Worm (Caenorhabditis elegans) whole organism, late embryonic: ENCODE results near the gene B0244.9.

Experiments used
- C08G9.2 ChIP-seq: sonication (generic microtip); optimal IDR thresholded peaks from 2 replicates; lab custom pipeline; 2016; ENCODE audit warnings: mild to moderate bottlenecking, missing genetic modification characterization, moderate library complexity, missing compliant biosample characterization
- Y22D7AL.16 ChIP-seq: sonication (generic microtip); optimal IDR thresholded peaks from 2 replicates; lab custom pipeline; 2016; ENCODE audit warnings: missing genetic modification characterization, missing compliant biosample characterization
- ceh-14 ChIP-seq: sonication (generic microtip); optimal IDR thresholded peaks from 2 replicates; lab custom pipeline; 2016; ENCODE audit warnings: missing genotype, missing genetic modification characterization, missing compliant biosample characterization
- ceh-22 ChIP-seq: sonication (generic microtip); optimal IDR thresholded peaks from 2 replicates; lab custom pipeline; 2017; ENCODE audit warnings: missing biosample characterization, missing genetic modification characterization
- ceh-24 ChIP-seq: sonication (generic microtip); optimal IDR thresholded peaks from 2 replicates; lab custom pipeline; 2016; ENCODE audit warnings: mild to moderate bottlenecking, missing genetic modification characterization, missing compliant biosample characterization
- ceh-30 ChIP-seq: fragments of 150-350 bp; optimal IDR thresholded peaks from 2 replicates; lab custom pipeline; 2014; ENCODE audit warnings: missing biosample characterization, missing genetic modification characterization
- ceh-31 ChIP-seq: sonication (generic microtip); optimal IDR thresholded peaks from 2 replicates; lab custom pipeline; 2016; ENCODE audit warnings: missing genetic modification characterization, missing compliant biosample characterization
- ceh-34 ChIP-seq: sonication (generic microtip); optimal IDR thresholded peaks from 2 replicates; lab custom pipeline; 2016; ENCODE audit warnings: mild to moderate bottlenecking, missing genetic modification characterization, missing compliant biosample characterization
- ceh-45 ChIP-seq: fragments of 200-800 bp; sonication (Bioruptor generic); IDR thresholded peaks from 2 replicates; pipeline ENCODE4 v1.3.6; 2022; ENCODE audit warnings: missing genetic modification reagents, missing genetic modification characterization, missing compliant biosample characterization
- ceh-48 ChIP-seq: sonication (generic microtip); optimal IDR thresholded peaks from 2 replicates; lab custom pipeline; 2016; ENCODE audit warnings: missing genetic modification characterization, inconsistent platforms, missing compliant biosample characterization
- ceh-6 ChIP-seq: fragments of 200-800 bp; sonication (Bioruptor generic); optimal IDR thresholded peaks from 2 replicates; lab custom pipeline; 2018; ENCODE audit warnings: mild to moderate bottlenecking, missing genetic modification characterization, missing compliant biosample characterization
- che-1 ChIP-seq: sonication (generic microtip); optimal IDR thresholded peaks from 2 replicates; lab custom pipeline; 2016; ENCODE audit warnings: mild to moderate bottlenecking, missing genetic modification characterization, missing compliant biosample characterization
- elt-2 ChIP-seq: sonication (generic microtip); optimal IDR thresholded peaks from 2 replicates; lab custom pipeline; 2016; ENCODE audit warnings: missing genetic modification reagents, missing genetic modification characterization, missing compliant biosample characterization
- ets-4 ChIP-seq: sonication (generic microtip); optimal IDR thresholded peaks from 2 replicates; lab custom pipeline; 2016; ENCODE audit warnings: missing genetic modification characterization, missing compliant biosample characterization
- eyg-1 ChIP-seq: sonication (generic microtip); optimal IDR thresholded peaks from 2 replicates; lab custom pipeline; 2016; ENCODE audit warnings: missing genotype, missing genetic modification characterization, missing compliant biosample characterization
- gmeb-2 ChIP-seq: sonication (generic microtip); optimal IDR thresholded peaks from 2 replicates; lab custom pipeline; 2016; ENCODE audit warnings: missing genetic modification characterization, inconsistent platforms, missing compliant biosample characterization
- hlh-8 ChIP-seq: sonication (generic microtip); optimal IDR thresholded peaks from 2 replicates; lab custom pipeline; 2016; ENCODE audit warnings: missing genotype, missing genetic modification characterization, missing compliant biosample characterization
- lim-6 ChIP-seq: sonication (generic microtip); optimal IDR thresholded peaks from 2 replicates; lab custom pipeline; 2016; ENCODE audit warnings: missing genetic modification characterization, missing compliant biosample characterization
- mec-3 ChIP-seq: sonication (generic microtip); optimal IDR thresholded peaks from 2 replicates; lab custom pipeline; 2016; ENCODE audit warnings: borderline replicate concordance, missing genetic modification characterization, missing compliant biosample characterization
- nfya-1 ChIP-seq: sonication (generic microtip); optimal IDR thresholded peaks from 2 replicates; lab custom pipeline; 2017; ENCODE audit warnings: missing genetic modification characterization, mild to moderate bottlenecking, missing compliant biosample characterization, antibody characterized with exemption, moderate library complexity
- nhr-232 ChIP-seq: sonication (generic microtip); optimal IDR thresholded peaks from 2 replicates; lab custom pipeline; 2016; ENCODE audit warnings: missing genetic modification characterization, missing compliant biosample characterization
- odd-2 ChIP-seq: sonication (generic microtip); optimal IDR thresholded peaks from 2 replicates; lab custom pipeline; 2017; ENCODE audit warnings: antibody characterized with exemption, mild to moderate bottlenecking, missing genetic modification characterization, missing compliant biosample characterization
- pat-9 ChIP-seq: fragments of 200-800 bp; sonication (Bioruptor generic); optimal IDR thresholded peaks from 2 replicates; lab custom pipeline; 2018; ENCODE audit warnings: mild to moderate bottlenecking, missing genetic modification characterization, moderate library complexity, missing compliant biosample characterization
- pax-1 ChIP-seq: fragments of 150-350 bp; optimal IDR thresholded peaks from 2 replicates; lab custom pipeline; 2014; ENCODE audit warnings: missing biosample characterization, missing genetic modification characterization
- pha-2 ChIP-seq: sonication (generic microtip); optimal IDR thresholded peaks from 2 replicates; lab custom pipeline; 2017; ENCODE audit warnings: mild to moderate bottlenecking, missing genetic modification characterization, missing compliant biosample characterization
- pha-4 ChIP-seq: fragments of 150-350 bp; optimal IDR thresholded peaks from 2 replicates; lab custom pipeline; 2018; ENCODE audit warnings: missing biosample characterization, missing genetic modification reagents, missing genetic modification characterization
- pqm-1 ChIP-seq: sonication (generic microtip); optimal IDR thresholded peaks from 2 replicates; lab custom pipeline; 2016; ENCODE audit warnings: missing genetic modification characterization, missing compliant biosample characterization
- ref-2 ChIP-seq: sonication (generic microtip); optimal IDR thresholded peaks from 2 replicates; lab custom pipeline; 2016; ENCODE audit warnings: missing genetic modification characterization, missing compliant biosample characterization
- rnt-1 ChIP-seq: sonication (generic microtip); optimal IDR thresholded peaks from 2 replicates; lab custom pipeline; 2016; ENCODE audit warnings: missing genetic modification characterization, missing compliant biosample characterization
- sdc-2 ChIP-seq: sonication (generic microtip); optimal IDR thresholded peaks from 2 replicates; lab custom pipeline; 2016; ENCODE audit warnings: missing genotype, missing genetic modification characterization, missing compliant biosample characterization
- syd-9 ChIP-seq: sonication (generic microtip); optimal IDR thresholded peaks from 2 replicates; lab custom pipeline; 2016; ENCODE audit warnings: mild to moderate bottlenecking, missing genetic modification characterization, moderate library complexity, missing compliant biosample characterization
- tbx-2 ChIP-seq: sonication (generic microtip); optimal IDR thresholded peaks from 2 replicates; lab custom pipeline; 2016; ENCODE audit warnings: missing genetic modification characterization, missing compliant biosample characterization
- unc-42 ChIP-seq: sonication (generic microtip); optimal IDR thresholded peaks from 2 replicates; lab custom pipeline; 2016; ENCODE audit warnings: missing genotype, missing genetic modification characterization, missing compliant biosample characterization
- unc-55 ChIP-seq: sonication (generic microtip); optimal IDR thresholded peaks from 2 replicates; lab custom pipeline; 2017; ENCODE audit warnings: missing biosample characterization, missing genetic modification reagents, missing genetic modification characterization
- unc-86 ChIP-seq: sonication (generic microtip); optimal IDR thresholded peaks from 2 replicates; lab custom pipeline; 2016; ENCODE audit warnings: missing genetic modification characterization, missing compliant biosample characterization
- zip-5 ChIP-seq: sonication (generic microtip); optimal IDR thresholded peaks from 2 replicates; lab custom pipeline; 2016; ENCODE audit warnings: missing genetic modification characterization, missing compliant biosample characterization
- ztf-16 ChIP-seq: sonication (generic microtip); optimal IDR thresholded peaks from 2 replicates; lab custom pipeline; 2017; ENCODE audit warnings: missing genetic modification characterization, missing compliant biosample characterization

Gene B0244.9

ce11 chrIII:5721888-5722287 lies 8.9 kb downstream of the B0244.9 start:
- TF ChIP-seq ref-2 (peak; percentile 72), elt-2 (peak; percentile 87), unc-42 (tag; lab: Kevin White, UChicago) (peak; percentile 10), zip-5 (tag; lab: Kevin White, UChicago) (peak; percentile 1), lim-6 (no peak), ceh-48 (tag; lab: Kevin White, UChicago) (peak; percentile 47), rnt-1 (tag; lab: Kevin White, UChicago) (no peak), ets-4 (tag; lab: Kevin White, UChicago) (peak; percentile 94), C08G9.2 (tag; lab: Kevin White, UChicago) (peak; percentile 85), eyg-1 (no peak), pha-2 (tag; lab: Kevin White, UChicago) (peak; percentile 22), ceh-31 (peak; percentile 60), ceh-14 (tag; lab: Kevin White, UChicago) (peak; percentile 23), mec-3 (peak; percentile 48), tbx-2 (peak; percentile 8), sdc-2 (tag; lab: Kevin White, UChicago) (peak; percentile 16), che-1 (tag; lab: Kevin White, UChicago) (no peak), nhr-232 (tag; lab: Kevin White, UChicago) (no peak), nfya-1 (tag; lab: Kevin White, UChicago) (no peak), ceh-30 (tag; lab: Kevin White, UChicago) (no peak), ceh-22 (tag; lab: Kevin White, UChicago) (no peak), Y22D7AL.16 (tag; lab: Kevin White, UChicago) (no peak), hlh-8 (peak; percentile 4), syd-9 (tag; lab: Kevin White, UChicago) (no peak), pqm-1 (tag; lab: Kevin White, UChicago) (peak; percentile 61), ceh-34 (tag; lab: Kevin White, UChicago) (no peak)

ce11 chrIII:5721488-5721887 lies 9.3 kb downstream of the B0244.9 start:
- TF ChIP-seq ceh-45 (GFP tag; lab: Robert Waterston, UW), result no peak
- TF ChIP-seq unc-86, result no peak
- TF ChIP-seq ceh-24 (tag; lab: Kevin White, UChicago), result no peak
- peak; percentile 72 for TF ChIP-seq unc-55 (GFP tag; lab: Kevin White, UChicago)
- no peak for TF ChIP-seq gmeb-2 (tag; lab: Kevin White, UChicago)
- peak; percentile 3 for TF ChIP-seq nfya-1 (tag; lab: Kevin White, UChicago)
- TF ChIP-seq, all 69 proteins: peak for 2

ce11 chrIII:5720266-5721019 lies 10.4 kb downstream of the B0244.9 start:
- TF ChIP-seq pha-4 (tag; lab: Kevin White, UChicago) (no peak), unc-42 (tag; lab: Kevin White, UChicago) (peak; percentile 99), ceh-22 (tag; lab: Kevin White, UChicago) (no peak), rnt-1 (tag; lab: Kevin White, UChicago) (no peak), ref-2 (peak; percentile 42), ceh-31 (peak; percentile 51), odd-2 (tag; lab: Kevin White, UChicago) (no peak), hlh-8 (no peak), tbx-2 (peak; percentile 24), ceh-14 (tag; lab: Kevin White, UChicago) (peak; percentile 44)

- TF ChIP-seq pax-1 (tag; lab: Kevin White, UChicago), result no peak
- no peak for TF ChIP-seq zip-5 (tag; lab: Kevin White, UChicago)
- TF ChIP-seq unc-42 (tag; lab: Kevin White, UChicago), result no peak
- no peak for TF ChIP-seq elt-2
- no peak for TF ChIP-seq ceh-6 (GFP tag; lab: Kevin White, UChicago)
- no peak for TF ChIP-seq ztf-16 (tag; lab: Kevin White, UChicago)
- no peak for TF ChIP-seq pat-9 (tag; lab: Kevin White, UChicago)
- TF ChIP-seq pha-2 (tag; lab: Kevin White, UChicago), result no peak
- TF ChIP-seq unc-55 (GFP tag; lab: Kevin White, UChicago), result no peak
These were observed 11.0 kb downstream of the B0244.9 start for ce11 chrIII:5719832-5720194.
